Worm (Caenorhabditis elegans): ENCODE measurements around the gene swt-7.
A peak's percentile ranks its signal among the peaks of the same experiment; 100 is the strongest.

The swt-7 gene

ce11 chrV:5064761-5065421, 34.3 kb upstream of the swt-7 start, which contains the start of gene mlk-1 (continued):
- TF ChIP-seq nhr-90 (tag; optimal IDR thresholded peaks at IDR 0.05; ENCODE audit: poor library complexity) (no peak), fkh-4 (tag; optimal IDR thresholded peaks at IDR 0.05; ENCODE audit: borderline replicate concordance) (no peak), zag-1 (tag; optimal IDR thresholded peaks at IDR 0.05) (no peak), ceh-8 (GFP tag; optimal IDR thresholded peaks at IDR 0.05) (peak; percentile 24), snpc-4 (tag; optimal IDR thresholded peaks at IDR 0.05) (peak; percentile 38), ama-1 (optimal IDR thresholded peaks at IDR 0.05) (peak; percentile 16), ztf-11 (tag; optimal IDR thresholded peaks at IDR 0.05) (no peak), lin-35 (GFP tag; optimal IDR thresholded peaks at IDR 0.05) (peak; percentile 21 to 26), nhr-237 (tag; optimal IDR thresholded peaks at IDR 0.05) (no peak), mep-1 (tag; optimal IDR thresholded peaks at IDR 0.05) (no peak), aly-2 (tag; optimal IDR thresholded peaks at IDR 0.05) (no peak), mab-9 (GFP tag; IDR thresholded peaks at IDR 0.05) (no peak), egl-13 (tag; optimal IDR thresholded peaks at IDR 0.05) (peak; percentile 28), sox-4 (tag; optimal IDR thresholded peaks at IDR 0.05) (no peak), nhr-77 (tag; optimal IDR thresholded peaks at IDR 0.05) (peak; percentile 53), nhr-19 (GFP tag; conservative IDR thresholded peaks at IDR 0.05) (no peak; the same call in 1 of the 2 replicates), tbx-2 (tag; optimal IDR thresholded peaks at IDR 0.05) (peak; percentile 58), dpl-1 (GFP tag; optimal IDR thresholded peaks at IDR 0.05) (peak in 2 of 3 experiments; percentile 6 to 36), tlp-1 (tag; optimal IDR thresholded peaks at IDR 0.05) (no peak), elt-2 (tag; optimal IDR thresholded peaks at IDR 0.05) (peak; percentile 48), egl-27 (tag; optimal IDR thresholded peaks at IDR 0.05) (no peak), pax-3 (tag; optimal IDR thresholded peaks at IDR 0.05) (no peak), F16B12.6 (tag; optimal IDR thresholded peaks at IDR 0.05) (no peak), swsn-7 (tag; optimal IDR thresholded peaks at IDR 0.05) (peak; percentile 70), dsc-1 (tag; optimal IDR thresholded peaks at IDR 0.05) (peak; percentile 15), unc-30 (tag; optimal IDR thresholded peaks at IDR 0.05) (no peak), nhr-76 (tag; optimal IDR thresholded peaks at IDR 0.05) (no peak), ceh-88 (GFP tag; IDR thresholded peaks at IDR 0.05) (no peak), lir-3 (tag; optimal IDR thresholded peaks at IDR 0.05; ENCODE audit: poor library complexity) (peak; percentile 19), nhr-11 (tag; optimal IDR thresholded peaks at IDR 0.05) (no peak), fos-1 (tag; optimal IDR thresholded peaks at IDR 0.05) (no peak), unc-130 (tag; optimal IDR thresholded peaks at IDR 0.05) (peak; percentile 18), sup-37 (GFP tag; optimal IDR thresholded peaks at IDR 0.05) (no peak), lin-39 (tag; optimal IDR thresholded peaks at IDR 0.05) (no peak), pag-3 (tag; optimal IDR thresholded peaks at IDR 0.05; ENCODE audit: borderline replicate concordance, insufficient read depth) (no peak), lin-15B (tag; optimal IDR thresholded peaks at IDR 0.05) (no peak), ceh-90 (tag; optimal IDR thresholded peaks at IDR 0.05) (no peak), unc-86 (tag; optimal IDR thresholded peaks at IDR 0.05) (peak; percentile 65), lsy-2 (tag; optimal IDR thresholded peaks at IDR 0.05) (peak; percentile 39 to 75), nhr-47 (tag; optimal IDR thresholded peaks at IDR 0.05) (peak; percentile 62), ets-5 (GFP tag; IDR thresholded peaks at IDR 0.05) (no peak), skn-1 (tag; optimal IDR thresholded peaks at IDR 0.05) (no peak), mef-2 (tag; optimal IDR thresholded peaks at IDR 0.05) (peak; percentile 24), nhr-28 (tag; optimal IDR thresholded peaks at IDR 0.05) (no peak), efl-1 (optimal IDR thresholded peaks at IDR 0.05) (peak; percentile 56 to 68), efl-1 (GFP tag; optimal IDR thresholded peaks at IDR 0.05 in 1 of 2) (peak; percentile 37 to 90), fkh-8 (tag; optimal IDR thresholded peaks at IDR 0.05) (peak; percentile 79), efl-3 (GFP tag; optimal IDR thresholded peaks at IDR 0.05) (no peak), sptf-1 (tag; optimal IDR thresholded peaks at IDR 0.05) (no peak), jun-1 (tag; optimal IDR thresholded peaks at IDR 0.05) (peak; percentile 36), Y116A8C.19 (tag; optimal IDR thresholded peaks at IDR 0.05; ENCODE audit: borderline replicate concordance) (no peak), isw-1 (GFP tag; IDR thresholded peaks at IDR 0.05) (peak; percentile 36), hlh-4 (tag; optimal IDR thresholded peaks at IDR 0.05) (no peak)

All from whole organism, L1 larva.